Worm (Caenorhabditis elegans): ENCODE data around the gene Y108G3AL.2.

DNA sequence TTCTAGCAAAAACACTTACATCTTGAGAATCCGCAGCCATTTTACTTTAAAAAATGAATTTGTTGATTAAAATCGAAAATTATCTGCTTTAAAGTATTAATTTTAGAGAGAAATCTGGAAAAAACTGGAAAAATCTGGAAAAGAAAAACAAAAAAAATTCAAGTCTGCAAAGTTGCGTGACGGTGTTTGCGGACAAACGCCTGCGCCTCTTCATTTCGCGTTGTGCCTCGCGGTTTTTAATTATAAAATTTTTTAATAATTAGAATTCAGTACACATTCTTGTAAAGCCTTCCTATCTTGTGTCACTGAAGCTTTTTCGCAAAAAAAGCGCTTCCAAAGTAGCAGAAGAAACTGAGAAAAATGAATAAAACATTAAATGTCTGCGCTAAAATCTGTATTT lies 40.2 kb upstream of the Y108G3AL.2 start, which contains the start of gene W03F9.1:
- TF ChIP-seq med-1 (GFP tag; optimal IDR thresholded peaks at IDR 0.05; ENCODE audit: insufficient read depth): no peak
- no peak for TF ChIP-seq klf-2 (GFP tag; conservative IDR thresholded peaks at IDR 0.05)
- no peak for TF ChIP-seq ztf-23 (GFP tag; IDR thresholded peaks at IDR 0.05)
- TF ChIP-seq T22C8.4 (GFP tag; IDR thresholded peaks at IDR 0.05): no peak
- TF ChIP-seq ref-1 (GFP tag; conservative IDR thresholded peaks at IDR 0.05): no peak
- TF ChIP-seq flt-1 (GFP tag; IDR thresholded peaks at IDR 0.05): no peak
- TF ChIP-seq tab-1 (GFP tag; IDR thresholded peaks at IDR 0.05): no peak
